Worm (Caenorhabditis elegans) whole organism, L4 larva: ENCODE results near the gene hir-1.
A peak's percentile ranks its signal among the peaks of the same experiment; 100 is the strongest.

Experiments used
- D1046.2 ChIP-seq: fragments of 200-800 bp; sonication (Bioruptor generic); IDR thresholded peaks from 2 replicates; pipeline ENCODE4 v1.3.6; 2022; ENCODE audit warnings: missing genetic modification characterization, missing compliant biosample characterization
- F10B5.3 ChIP-seq: sonication (generic microtip); optimal IDR thresholded peaks from 2 replicates; lab custom pipeline; 2016; ENCODE audit warnings: mild to moderate bottlenecking, missing genetic modification characterization, missing compliant biosample characterization
- F26F4.8 ChIP-seq: fragments of 200-800 bp; sonication (Bioruptor generic); conservative IDR thresholded peaks from 2 replicates; pipeline ENCODE4 v1.3.6; 2022; ENCODE audit warnings: missing genetic modification characterization, missing compliant biosample characterization
- R02D3.7 ChIP-seq: fragments of 150-350 bp; sonication (generic microtip); optimal IDR thresholded peaks from 3 replicates; lab custom pipeline; 2014; ENCODE audit warnings: missing biosample characterization, missing genetic modification characterization
- Y75B8A.6 ChIP-seq: fragments of 200-800 bp; sonication (Bioruptor generic); IDR thresholded peaks from 2 replicates; pipeline ENCODE4 v1.3.6; 2022; ENCODE audit warnings: missing genetic modification reagents, missing genetic modification characterization, missing compliant biosample characterization
- ZK337.2 ChIP-seq: fragments of 200-800 bp; sonication (Bioruptor generic); IDR thresholded peaks from 2 replicates; pipeline ENCODE4 v1.3.6; 2022; ENCODE audit warnings: missing genetic modification reagents, missing genetic modification characterization, missing compliant biosample characterization
- arid-1 ChIP-seq: fragments of 200-800 bp; sonication (Bioruptor generic); conservative IDR thresholded peaks from 2 replicates; pipeline ENCODE4 v1.3.6; 2022; ENCODE audit warnings: missing genetic modification reagents, missing genetic modification characterization, missing compliant biosample characterization
- attf-4 ChIP-seq: sonication (generic microtip); optimal IDR thresholded peaks from 3 replicates; lab custom pipeline; 2017; ENCODE audit warnings: missing biosample characterization, missing genetic modification characterization
- ceh-20 ChIP-seq: fragments of 200-800 bp; sonication (Bioruptor generic); IDR thresholded peaks from 2 replicates; pipeline ENCODE4 v1.3.6; 2022; ENCODE audit warnings: missing genetic modification reagents, missing genetic modification characterization, missing compliant biosample characterization
- ceh-28 ChIP-seq: fragments of 150-350 bp; optimal IDR thresholded peaks from 2 replicates; lab custom pipeline; 2014; ENCODE audit warnings: missing biosample characterization, missing genetic modification reagents, missing genetic modification characterization
- ceh-44 ChIP-seq: fragments of 200-800 bp; sonication (Bioruptor generic); IDR thresholded peaks from 2 replicates; pipeline ENCODE4 v1.3.6; 2022; ENCODE audit warnings: missing genetic modification reagents, missing genetic modification characterization, missing compliant biosample characterization
- ceh-82 ChIP-seq: sonication (generic microtip); optimal IDR thresholded peaks from 2 replicates; lab custom pipeline; 2017; ENCODE audit warnings: missing biosample characterization, missing genetic modification characterization
- ces-1 ChIP-seq: fragments of 150-350 bp; sonication (generic microtip); optimal IDR thresholded peaks from 4 replicates; lab custom pipeline; 2014; ENCODE audit warnings: missing biosample characterization, missing genetic modification reagents, missing genetic modification characterization
- daf-16 ChIP-seq, 3 experiments: sonication (generic microtip); optimal IDR thresholded peaks; 2 replicates each; lab custom pipeline; 2016 to 2017; ENCODE audit warnings: missing genetic modification characterization in 3 of 3, missing genetic modification reagents in 3 of 3, mild to moderate bottlenecking in 2 of 3, missing compliant biosample characterization in 2 of 3, missing biosample characterization in 1 of 3, moderate library complexity in 1 of 3
- daf-8 ChIP-seq: fragments of 200-800 bp; sonication (Bioruptor generic); IDR thresholded peaks from 2 replicates; pipeline ENCODE4 v1.3.6; 2022; ENCODE audit warnings: missing genetic modification characterization, missing compliant biosample characterization
- dmd-9 ChIP-seq: fragments of 200-800 bp; sonication (Bioruptor generic); IDR thresholded peaks from 2 replicates; pipeline ENCODE4 v1.3.6; 2022; ENCODE audit warnings: missing genetic modification reagents, missing genetic modification characterization, missing compliant biosample characterization
- egl-27 ChIP-seq: sonication (generic microtip); optimal IDR thresholded peaks from 3 replicates; lab custom pipeline; 2017; ENCODE audit warnings: missing biosample characterization, missing genetic modification reagents, missing genetic modification characterization
- egl-43 ChIP-seq: fragments of 200-800 bp; sonication (Bioruptor generic); IDR thresholded peaks from 2 replicates; pipeline ENCODE4 v1.3.6; 2022; ENCODE audit warnings: missing genetic modification reagents, missing genetic modification characterization, missing compliant biosample characterization
- fkh-10 ChIP-seq: fragments of 150-350 bp; optimal IDR thresholded peaks from 2 replicates; lab custom pipeline; 2014; ENCODE audit warnings: missing biosample characterization, missing genetic modification reagents, missing genetic modification characterization
- fos-1 ChIP-seq: fragments of 150-350 bp; optimal IDR thresholded peaks from 2 replicates; lab custom pipeline; 2014; ENCODE audit warnings: missing biosample characterization, missing genetic modification characterization
- hif-1 ChIP-seq, 2 experiments: sonication (generic microtip); optimal IDR thresholded peaks; 2 replicates each; lab custom pipeline; 2016 to 2017; ENCODE audit warnings: missing compliant biosample characterization in 2 of 2, missing genetic modification characterization in 2 of 2, missing genetic modification reagents in 2 of 2, missing genotype in 2 of 2, mild to moderate bottlenecking in 1 of 2
- hlh-11 ChIP-seq: fragments of 200-800 bp; sonication (Bioruptor generic); optimal IDR thresholded peaks from 2 replicates; lab custom pipeline; 2018; ENCODE audit warnings: mild to moderate bottlenecking, missing genetic modification characterization, missing compliant biosample characterization
- lin-15B ChIP-seq: fragments of 150-350 bp; sonication (generic microtip); optimal IDR thresholded peaks from 3 replicates; lab custom pipeline; 2014; ENCODE audit warnings: missing biosample characterization, missing genetic modification characterization
- lin-29 ChIP-seq: fragments of 200-800 bp; sonication (Bioruptor generic); IDR thresholded peaks from 2 replicates; pipeline ENCODE4 v1.3.6; 2022; ENCODE audit warnings: missing genetic modification reagents, missing genetic modification characterization, missing compliant biosample characterization
- lin-39 ChIP-seq: fragments of 150-350 bp; optimal IDR thresholded peaks from 2 replicates; lab custom pipeline; 2014; ENCODE audit warnings: missing biosample characterization, missing genetic modification reagents, missing genetic modification characterization
- lir-3 ChIP-seq: sonication (generic microtip); optimal IDR thresholded peaks from 2 replicates; lab custom pipeline; 2016; ENCODE audit warnings: mild to moderate bottlenecking, missing genetic modification characterization, missing compliant biosample characterization
- mdl-1 ChIP-seq, 2 experiments: fragments of 150-350 bp in 1 of 2; sonication (generic microtip) in 1 of 2; optimal IDR thresholded peaks; 2 replicates each; lab custom pipeline; 2014 to 2017; ENCODE audit warnings: missing biosample characterization in 2 of 2, missing genetic modification characterization in 2 of 2
- mdt-29 ChIP-seq: fragments of 200-800 bp; sonication (Bioruptor generic); IDR thresholded peaks from 2 replicates; pipeline ENCODE4 v1.3.6; 2022; ENCODE audit warnings: missing genetic modification reagents, missing genetic modification characterization, missing compliant biosample characterization
- nhr-10 ChIP-seq: fragments of 150-350 bp; optimal IDR thresholded peaks from 2 replicates; lab custom pipeline; 2014; ENCODE audit warnings: missing biosample characterization, missing genetic modification characterization
- nhr-102 ChIP-seq: sonication (generic microtip); optimal IDR thresholded peaks from 2 replicates; lab custom pipeline; 2016; ENCODE audit warnings: mild to moderate bottlenecking, missing genetic modification characterization, moderate library complexity, missing compliant biosample characterization
- nhr-237 ChIP-seq: sonication (generic microtip); optimal IDR thresholded peaks from 2 replicates; lab custom pipeline; 2017; ENCODE audit warnings: missing biosample characterization, missing genetic modification characterization
- nhr-25 ChIP-seq: sonication (generic microtip); optimal IDR thresholded peaks from 2 replicates; lab custom pipeline; 2017; ENCODE audit warnings: missing genetic modification characterization, mild to moderate bottlenecking, missing compliant biosample characterization, antibody characterized with exemption, moderate library complexity, borderline replicate concordance; ENCODE audit not compliant: insufficient read depth
- nhr-41 ChIP-seq: fragments of 200-800 bp; sonication (Bioruptor generic); IDR thresholded peaks from 2 replicates; pipeline ENCODE4 v1.3.6; 2022; ENCODE audit warnings: missing genetic modification reagents, missing genetic modification characterization, missing compliant biosample characterization
- nhr-42 ChIP-seq: fragments of 200-800 bp; sonication (Bioruptor generic); IDR thresholded peaks from 2 replicates; pipeline ENCODE4 v1.3.6; 2022; ENCODE audit warnings: missing genetic modification characterization, missing compliant biosample characterization
- nhr-48 ChIP-seq: sonication (generic microtip); optimal IDR thresholded peaks from 2 replicates; lab custom pipeline; 2016; ENCODE audit warnings: mild to moderate bottlenecking, missing genetic modification characterization, missing compliant biosample characterization
- nhr-76 ChIP-seq: fragments of 150-350 bp; optimal IDR thresholded peaks from 2 replicates; lab custom pipeline; 2014; ENCODE audit warnings: missing biosample characterization, missing genetic modification characterization
- pha-4 ChIP-seq, 2 experiments: fragments of 150-350 bp in 1 of 2; fragments of 200-800 bp in 1 of 2; sonication (Bioruptor generic) in 1 of 2; IDR thresholded peaks in 1 of 2; optimal IDR thresholded peaks in 1 of 2; 2 replicates each; pipeline versions ENCODE4 v1.3.6 to Lab custom; 2014 to 2022; ENCODE audit warnings: missing genetic modification characterization in 2 of 2, missing genetic modification reagents in 2 of 2, missing biosample characterization in 1 of 2, missing compliant biosample characterization in 1 of 2
- php-3 ChIP-seq: fragments of 200-800 bp; sonication (Bioruptor generic); IDR thresholded peaks from 2 replicates; pipeline ENCODE4 v1.3.6; 2022; ENCODE audit warnings: missing genetic modification reagents, missing genetic modification characterization, missing compliant biosample characterization
- snpc-4 ChIP-seq: fragments of 150-350 bp; optimal IDR thresholded peaks from 2 replicates; lab custom pipeline; 2014; ENCODE audit warnings: missing biosample characterization, missing genetic modification characterization
- spr-1 ChIP-seq: sonication (generic microtip); optimal IDR thresholded peaks from 2 replicates; lab custom pipeline; 2016; ENCODE audit warnings: mild to moderate bottlenecking, missing genetic modification characterization, missing compliant biosample characterization
- unc-130 ChIP-seq: sonication (generic microtip); optimal IDR thresholded peaks from 2 replicates; lab custom pipeline; 2016; ENCODE audit warnings: missing genetic modification reagents, missing genetic modification characterization, missing compliant biosample characterization
- unc-62 ChIP-seq, 3 experiments: fragments of 150-350 bp in 1 of 3; sonication (generic microtip); optimal IDR thresholded peaks in 2 of 3; peaks in 1 of 3; 1 replicate in 1 of 3; 2 replicates in 2 of 3; lab custom pipeline; 2014 to 2017; ENCODE audit warnings: missing biosample characterization in 3 of 3, missing genetic modification characterization in 3 of 3, missing genetic modification reagents in 3 of 3, missing genotype in 1 of 3
- zfp-2 ChIP-seq: sonication (generic microtip); optimal IDR thresholded peaks from 2 replicates; lab custom pipeline; 2016; ENCODE audit warnings: mild to moderate bottlenecking, missing genetic modification characterization, missing compliant biosample characterization
- ztf-7 ChIP-seq: fragments of 150-350 bp; optimal IDR thresholded peaks from 2 replicates; lab custom pipeline; 2014; ENCODE audit warnings: missing biosample characterization, missing genetic modification characterization

Gene hir-1

DNA sequence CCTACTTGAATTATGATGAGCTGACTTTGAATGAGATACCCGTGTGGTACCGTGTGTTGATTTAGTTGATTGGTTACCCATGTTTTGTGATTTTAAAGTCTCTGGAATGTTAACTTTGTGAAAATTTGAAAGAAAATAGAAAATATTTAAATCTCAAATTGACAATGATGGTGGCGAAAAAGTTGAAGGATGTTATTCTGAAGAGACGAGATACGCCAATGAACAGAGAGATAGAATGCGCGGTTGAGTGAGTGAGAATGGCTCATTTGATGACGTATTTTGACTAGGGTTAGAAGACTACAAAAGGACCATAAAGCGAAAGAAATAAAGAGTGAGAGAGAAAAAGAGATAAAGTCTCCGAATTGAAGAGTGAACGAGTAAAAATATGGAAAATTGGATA lies 48.5 kb downstream of the hir-1 start, which contains the start of gene glb-6:
Gene glb-6 (minus strand): TSS at position 101 of the 400 bp plus-strand sequence.
- TF ChIP-seq fkh-10 (GFP tag; lab: Kevin White, UChicago) (peak; percentile 63), arid-1 (GFP tag; lab: Robert Waterston, UW) (no peak)

DNA sequence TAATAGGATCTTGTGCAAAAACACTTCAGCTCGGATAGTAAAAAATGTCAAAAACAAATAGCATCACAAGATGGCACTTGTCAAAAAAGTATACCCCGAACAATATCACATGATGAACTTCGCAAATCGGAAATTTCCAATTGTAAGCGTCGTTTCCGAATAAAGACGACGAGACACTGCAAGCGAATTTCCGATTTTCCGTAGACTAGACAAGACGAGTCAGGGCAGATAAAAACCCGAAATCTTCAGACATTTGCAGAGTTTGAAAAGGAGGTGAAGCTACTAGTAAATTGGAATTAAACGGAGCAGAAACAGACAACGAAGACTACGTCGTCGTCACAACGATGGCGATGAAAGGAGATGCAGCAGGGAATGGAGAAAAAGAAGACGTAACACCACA lies 49.8 kb downstream of the hir-1 start:
- TF ChIP-seq nhr-42 (GFP tag; lab: Robert Waterston, UW) (no peak), fkh-10 (GFP tag; lab: Kevin White, UChicago) (peak; percentile 76)

DNA sequence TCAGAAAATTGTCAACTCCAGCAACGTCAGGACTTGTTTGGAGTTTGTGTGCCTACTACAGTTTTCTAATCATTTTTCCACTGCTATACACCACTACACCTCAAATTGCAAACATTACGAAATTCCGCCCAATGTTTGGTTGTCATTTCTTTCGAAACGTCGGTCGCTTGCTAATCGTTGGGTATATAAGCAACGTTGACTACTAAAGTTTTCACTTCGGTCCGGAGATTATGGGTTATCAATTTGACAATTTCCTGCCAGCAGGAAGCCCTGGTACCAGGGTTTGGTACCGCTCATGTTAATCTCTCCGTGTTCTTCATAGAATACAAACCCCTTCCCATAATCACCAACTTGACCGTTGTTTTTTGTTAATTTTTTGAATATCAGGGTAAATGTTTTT lies 54.1 kb downstream of the hir-1 start:
- TF ChIP-seq hif-1 (tag; optimal IDR thresholded peaks at IDR 0.05; lab: Kevin White, UChicago) (peak in 1 of 2 experiments; percentile 59), dmd-9 (GFP tag; lab: Robert Waterston, UW) (no peak), ces-1 (GFP tag; lab: Kevin White, UChicago) (no peak), ceh-20 (GFP tag; lab: Robert Waterston, UW) (no peak), ceh-28 (no peak), Y75B8A.6 (GFP tag; lab: Robert Waterston, UW) (no peak), nhr-48 (tag; lab: Kevin White, UChicago) (peak; percentile 55), F26F4.8 (GFP tag; lab: Robert Waterston, UW) (no peak), egl-43 (GFP tag; lab: Robert Waterston, UW) (0 out of 2 replicates have a peak, but pooled peaks have one; percentile 63), nhr-102 (tag; lab: Kevin White, UChicago) (peak; percentile 60), unc-62 (GFP tag; optimal IDR thresholded peaks at IDR 0.05 in 1 of 2; lab: Kevin White, UChicago) (no peak), unc-62 (tag; optimal IDR thresholded peaks at IDR 0.05; lab: Kevin White, UChicago) (no peak), nhr-41 (GFP tag; lab: Robert Waterston, UW) (0 out of 2 replicates have a peak, but pooled peaks have one; percentile 33), mdl-1 (tag; optimal IDR thresholded peaks at IDR 0.05; lab: Kevin White, UChicago) (no peak), lir-3 (tag; lab: Kevin White, UChicago) (no peak), ceh-44 (GFP tag; lab: Robert Waterston, UW) (no peak), unc-130 (no peak), snpc-4 (tag; lab: Kevin White, UChicago) (peak; percentile 91), fkh-10 (GFP tag; lab: Kevin White, UChicago) (no peak), lin-29 (GFP tag; lab: Robert Waterston, UW) (no peak), D1046.2 (GFP tag; lab: Robert Waterston, UW) (no peak), nhr-237 (no peak), nhr-76 (no peak), arid-1 (GFP tag; lab: Robert Waterston, UW) (peak; percentile 54; the same call in 1 of the 2 replicates), daf-16 (GFP tag; optimal IDR thresholded peaks at IDR 0.05; lab: Kevin White, UChicago) (peak in 1 of 2 experiments; percentile 44), daf-16 (tag; optimal IDR thresholded peaks at IDR 0.05; lab: Kevin White, UChicago) (peak; percentile 90), ZK337.2 (GFP tag; lab: Robert Waterston, UW) (no peak), ztf-7 (tag; lab: Kevin White, UChicago) (peak; percentile 58), zfp-2 (tag; lab: Kevin White, UChicago) (no peak), attf-4 (tag; lab: Kevin White, UChicago) (no peak), nhr-42 (GFP tag; lab: Robert Waterston, UW) (peak; percentile 60; the same call in 1 of the 2 replicates), lin-15B (no peak), R02D3.7 (no peak), nhr-25 (tag; lab: Kevin White, UChicago) (no peak), nhr-10 (no peak), spr-1 (tag; lab: Kevin White, UChicago) (no peak), daf-8 (no peak), pha-4 (GFP tag; IDR thresholded peaks at IDR 0.05; lab: Robert Waterston, UW) (no peak; the same call in 1 of the 2 replicates), pha-4 (tag; optimal IDR thresholded peaks at IDR 0.05; lab: Kevin White, UChicago) (peak; percentile 61), mdt-29 (GFP tag; lab: Robert Waterston, UW) (no peak), F10B5.3 (tag; lab: Kevin White, UChicago) (no peak), egl-27 (tag; lab: Kevin White, UChicago) (no peak), ceh-82 (tag; lab: Kevin White, UChicago) (no peak), hlh-11 (tag; lab: Kevin White, UChicago) (no peak), php-3 (0 out of 2 replicates have a peak, but pooled peaks have one; percentile 25), fos-1 (tag; lab: Kevin White, UChicago) (no peak), lin-39 (tag; lab: Kevin White, UChicago) (no peak)
